Worm (Caenorhabditis elegans): ENCODE data around the gene osta-2.
A peak's percentile ranks its signal among the peaks of the same experiment; 100 is the strongest.

DNA sequence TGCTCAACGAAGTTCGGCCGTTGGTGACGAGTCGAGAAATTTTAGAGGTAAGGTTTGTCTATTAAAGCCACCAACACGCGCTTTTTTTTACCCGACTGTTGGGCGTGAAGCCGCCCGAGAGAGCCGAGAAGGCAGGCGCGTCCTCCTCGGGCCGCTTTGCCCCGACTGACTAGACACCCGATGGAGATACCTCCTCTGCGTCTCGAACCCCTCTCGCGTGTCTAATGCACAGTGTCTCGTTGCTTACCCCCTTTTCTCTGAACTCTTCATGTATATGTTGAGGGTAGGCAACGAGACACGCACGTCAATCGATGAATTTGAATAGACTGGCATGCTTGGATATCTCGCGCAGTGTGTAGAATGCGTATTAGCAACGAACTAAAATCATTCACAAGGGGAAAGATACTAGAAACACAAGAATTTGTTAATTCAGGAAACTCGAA is 45.7 kb upstream of the osta-2 start:
- TF ChIP-seq ceh-63 (GFP tag; optimal IDR thresholded peaks at IDR 0.05): no peak
- peak; percentile 60 for TF ChIP-seq skn-1 (tag; optimal IDR thresholded peaks at IDR 0.05)
- TF ChIP-seq nhr-90 (tag; optimal IDR thresholded peaks at IDR 0.05; ENCODE audit: poor library complexity): peak; percentile 82
- TF ChIP-seq unc-62 (GFP tag; optimal IDR thresholded peaks at IDR 0.05): no peak
